Fruit fly (Drosophila melanogaster): ENCODE measurements around the gene indra.

The indra gene

DNA sequence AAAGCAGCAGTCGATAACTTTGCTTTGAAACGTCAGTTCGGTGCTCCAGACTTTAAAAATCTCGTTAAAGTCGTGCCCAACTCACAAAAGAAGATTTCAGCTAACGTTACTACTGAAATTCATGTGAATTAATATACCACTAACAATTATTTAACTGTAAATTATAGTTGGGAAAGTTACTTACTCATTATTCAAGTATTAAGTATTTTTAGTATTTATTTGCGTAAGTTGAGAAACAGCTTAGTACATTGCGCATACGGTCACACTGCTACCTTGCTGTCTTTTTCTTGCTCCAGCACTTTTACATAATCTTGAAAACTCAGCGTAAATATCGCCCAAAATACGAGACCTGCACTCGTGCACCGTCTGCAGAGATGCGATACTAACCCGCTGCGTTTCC is 12.5 kb downstream of the indra start, which contains the start of gene ND-ACP (continued):
- TF ChIP-seq CG3995 (GFP tag; optimal IDR thresholded peaks at IDR 0.05) (peak; percentile 56), CG1603 (tag; optimal IDR thresholded peaks at IDR 0.05) (peak; percentile 46), CG9797 (GFP tag; optimal IDR thresholded peaks at IDR 0.05) (peak; percentile 89), phol (tag; optimal IDR thresholded peaks at IDR 0.05) (peak; percentile 23), CG2116 (GFP tag; optimal IDR thresholded peaks at IDR 0.05) (peak; percentile 79), trem (tag; optimal IDR thresholded peaks at IDR 0.05) (peak; percentile 72), Antp (GFP tag; optimal IDR thresholded peaks at IDR 0.05) (no peak), sens-2 (GFP tag; IDR thresholded peaks at IDR 0.05) (no peak), CG2129 (GFP tag; IDR thresholded peaks at IDR 0.05; ENCODE audit: partially characterized antibody) (no peak), Lhr (GFP tag; optimal IDR thresholded peaks at IDR 0.05) (peak; percentile 37), hkb (optimal IDR thresholded peaks at IDR 0.05) (peak; percentile 18), hkb (GFP tag; IDR thresholded peaks at IDR 0.05) (no peak), CG15514 (GFP tag; optimal IDR thresholded peaks at IDR 0.05) (peak; percentile 66), gfzf (GFP tag; optimal IDR thresholded peaks at IDR 0.05) (peak; percentile 77), BEAF-32 (GFP tag; optimal IDR thresholded peaks at IDR 0.05) (peak; percentile 49), CG11560 (tag; IDR thresholded peaks at IDR 0.05) (peak; percentile 97), Myb (GFP tag; optimal IDR thresholded peaks at IDR 0.05) (peak; percentile 23), Nf-YA (GFP tag; IDR thresholded peaks at IDR 0.05) (no peak), Ada2b (GFP tag; IDR thresholded peaks at IDR 0.05) (no peak), HmgZ (tag; optimal IDR thresholded peaks at IDR 0.05) (peak; percentile 19), CG30020 (tag; optimal IDR thresholded peaks at IDR 0.05) (peak; percentile 32), btn (GFP tag; optimal IDR thresholded peaks at IDR 0.05) (no peak), Dref (GFP tag; IDR thresholded peaks at IDR 0.05) (peak; percentile 56), CG12391 (tag; optimal IDR thresholded peaks at IDR 0.05) (peak; percentile 2), YL-1 (GFP tag; optimal IDR thresholded peaks at IDR 0.05) (peak; percentile 75), slbo (GFP tag; IDR thresholded peaks at IDR 0.05) (0 out of 2 replicates have a peak, but pooled peaks have one; percentile 3), Sin3A (optimal IDR thresholded peaks at IDR 0.05) (peak; percentile 78), bowl (GFP tag; IDR thresholded peaks at IDR 0.05) (no peak), Poxn (GFP tag; IDR thresholded peaks at IDR 0.05) (no peak), klu (GFP tag; IDR thresholded peaks at IDR 0.05) (no peak), knrl (GFP tag; IDR thresholded peaks at IDR 0.05; ENCODE audit: partially characterized antibody) (no peak), CG4617 (GFP tag; optimal IDR thresholded peaks at IDR 0.05; ENCODE audit: borderline replicate concordance) (peak; percentile 28), CG14710 (tag; optimal IDR thresholded peaks at IDR 0.05) (peak; percentile 66), MBD-R2 (GFP tag; IDR thresholded peaks at IDR 0.05) (peak; percentile 35; the same call in 1 of the 2 replicates), Nf-YC (tag; optimal IDR thresholded peaks at IDR 0.05) (peak; percentile 24), CoRest (tag; optimal IDR thresholded peaks at IDR 0.05) (peak; percentile 5), stwl (tag; optimal IDR thresholded peaks at IDR 0.05) (peak; percentile 56), lov (optimal IDR thresholded peaks at IDR 0.05) (no peak), lov (GFP tag; IDR thresholded peaks at IDR 0.05) (no peak), CG1602 (GFP tag; optimal IDR thresholded peaks at IDR 0.05) (no peak), row (GFP tag; IDR thresholded peaks at IDR 0.05) (peak; percentile 10; the same call in 1 of the 3 replicates)

DNA sequence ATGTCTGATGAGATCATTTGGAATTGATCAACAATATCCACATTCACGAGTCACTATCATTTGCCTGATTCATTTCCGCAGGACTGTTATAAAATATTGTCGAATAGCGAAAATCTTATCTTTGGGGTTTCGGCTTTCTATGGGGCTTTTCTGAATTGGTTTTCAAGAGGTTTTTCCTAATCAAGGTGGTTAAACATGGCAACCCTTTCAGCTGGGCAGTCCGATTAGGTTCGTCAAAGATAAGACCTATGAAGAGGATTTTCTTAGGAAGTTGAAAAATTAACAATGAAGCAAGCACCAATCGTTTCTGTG is 16.6 kb downstream of the indra start:
- TF ChIP-seq ara (GFP tag; IDR thresholded peaks at IDR 0.05): no peak
- no peak for TF ChIP-seq fd64A (GFP tag; optimal IDR thresholded peaks at IDR 0.05)
- 0 out of 2 replicates have a peak, but pooled peaks have one; percentile 38 for TF ChIP-seq GATAe (GFP tag; conservative IDR thresholded peaks at IDR 0.05)
- no peak for TF ChIP-seq Sox102F (GFP tag; optimal IDR thresholded peaks at IDR 0.05)
- no peak for TF ChIP-seq dati (GFP tag; IDR thresholded peaks at IDR 0.05)
- peak; percentile 82 for TF ChIP-seq exex (tag; optimal IDR thresholded peaks at IDR 0.05)
- peak; percentile 61 for TF ChIP-seq sug (tag; optimal IDR thresholded peaks at IDR 0.05)
- no peak for TF ChIP-seq caup (GFP tag; optimal IDR thresholded peaks at IDR 0.05; ENCODE audit: severe bottlenecking)
- TF ChIP-seq CG16863 (GFP tag; optimal IDR thresholded peaks at IDR 0.05): no peak
- peak; percentile 48 for TF ChIP-seq grn (GFP tag; optimal IDR thresholded peaks at IDR 0.05)
- no peak for TF ChIP-seq BEAF-32 (GFP tag; optimal IDR thresholded peaks at IDR 0.05)
- no peak for TF ChIP-seq seq (GFP tag; IDR thresholded peaks at IDR 0.05)

Measured in whole organism, embryonic.